Fruit fly (Drosophila melanogaster) whole organism, embryonic: ENCODE results near the gene CG9961.
A peak's percentile ranks its signal among the peaks of the same experiment; 100 is the strongest.

Experiments used
- Awh ChIP-seq: fragments of 200-800 bp; sonication (Bioruptor generic); IDR thresholded peaks from 2 replicates; pipeline ENCODE4, ENCODE4 v1.3.6; 2022; ENCODE audit warnings: missing biosample characterization, missing genetic modification characterization
- BEAF-32 ChIP-seq: fragments of 200-800 bp; sonication (Bioruptor generic); optimal IDR thresholded peaks from 3 replicates; lab custom pipeline; 2017; ENCODE audit warnings: missing biosample characterization, missing genetic modification characterization, mild to moderate bottlenecking, moderate library complexity, missing genetic modification reagents
- BtbVII ChIP-seq: fragments of 200-800 bp; sonication (Bioruptor generic); optimal IDR thresholded peaks from 3 replicates; lab custom pipeline; 2017; ENCODE audit warnings: missing biosample characterization, mild to moderate bottlenecking, missing genetic modification characterization
- CG12659 ChIP-seq: fragments of 200-800 bp; sonication (Bioruptor generic); optimal IDR thresholded peaks from 3 replicates; lab custom pipeline; 2017; ENCODE audit warnings: mild to moderate bottlenecking, missing biosample characterization, missing genetic modification reagents, missing genetic modification characterization
- CG12744 ChIP-seq: fragments of 200-800 bp; sonication (Bioruptor generic); optimal IDR thresholded peaks from 2 replicates; lab custom pipeline; 2016; ENCODE audit warnings: missing biosample characterization, missing genetic modification characterization
- CG13424 ChIP-seq: fragments of 200-800 bp; sonication (Bioruptor generic); optimal IDR thresholded peaks from 2 replicates; lab custom pipeline; 2019; ENCODE audit warnings: missing biosample characterization, mild to moderate bottlenecking, missing genetic modification characterization, moderate library complexity
- CG14710 ChIP-seq: fragments of 200-800 bp; sonication (Bioruptor generic); optimal IDR thresholded peaks from 3 replicates; lab custom pipeline; 2019; ENCODE audit warnings: missing biosample characterization, mild to moderate bottlenecking, missing genetic modification characterization, moderate library complexity
- CG15073 ChIP-seq: fragments of 200-800 bp; sonication (Bioruptor generic); optimal IDR thresholded peaks from 2 replicates; lab custom pipeline; 2016; ENCODE audit warnings: missing biosample characterization, missing genetic modification characterization
- CG1529 ChIP-seq: fragments of 200-800 bp; sonication (Bioruptor generic); optimal IDR thresholded peaks from 3 replicates; lab custom pipeline; 2018; ENCODE audit warnings: missing biosample characterization, missing genetic modification characterization
- CG1603 ChIP-seq: fragments of 200-800 bp; sonication (Bioruptor generic); optimal IDR thresholded peaks from 2 replicates; lab custom pipeline; 2019; ENCODE audit warnings: missing biosample characterization, mild to moderate bottlenecking, missing genetic modification characterization, moderate library complexity
- CG16779 ChIP-seq: fragments of 200-800 bp; sonication (Bioruptor generic); IDR thresholded peaks from 2 replicates; pipeline ENCODE4 v1.3.6; 2022; ENCODE audit warnings: missing biosample characterization, missing genetic modification characterization
- CG2116 ChIP-seq: fragments of 200-800 bp; sonication (Bioruptor generic); optimal IDR thresholded peaks from 3 replicates; lab custom pipeline; 2018; ENCODE audit warnings: missing biosample characterization, mild to moderate bottlenecking, missing genetic modification characterization
- CG43689 ChIP-seq: fragments of 200-800 bp; sonication (Bioruptor generic); IDR thresholded peaks from 2 replicates; pipeline ENCODE4 v1.3.6; 2022; ENCODE audit warnings: missing biosample characterization, missing genetic modification characterization
- CG8765 ChIP-seq: fragments of 200-800 bp; sonication (Bioruptor generic); IDR thresholded peaks from 2 replicates; pipeline ENCODE4 v1.3.6; 2022; ENCODE audit warnings: missing biosample characterization, missing genetic modification characterization
- CHES-1-like ChIP-seq: fragments of 200-800 bp; sonication (Bioruptor generic); optimal IDR thresholded peaks from 2 replicates; lab custom pipeline; 2016; ENCODE audit warnings: missing biosample characterization, missing genetic modification characterization
- Dip3 ChIP-seq: fragments of 200-800 bp; sonication (Bioruptor generic); optimal IDR thresholded peaks from 3 replicates; lab custom pipeline; 2016; ENCODE audit warnings: missing biosample characterization, missing genetic modification characterization
- Doc2 ChIP-seq: fragments of 200-800 bp; sonication (Bioruptor generic); IDR thresholded peaks from 2 replicates; pipeline ENCODE4 v1.3.6; 2022; ENCODE audit warnings: missing biosample characterization, missing genetic modification characterization
- E2f1 ChIP-seq: fragments of 200-800 bp; sonication (Bioruptor generic); IDR thresholded peaks from 2 replicates; pipeline ENCODE4 v1.3.6; 2022; ENCODE audit warnings: missing biosample characterization, missing genetic modification characterization
- Fer3 ChIP-seq: fragments of 200-800 bp; sonication (Bioruptor generic); optimal IDR thresholded peaks from 2 replicates; lab custom pipeline; 2018; ENCODE audit warnings: missing biosample characterization, mild to moderate bottlenecking, missing genetic modification characterization, moderate library complexity
- Gsc ChIP-seq: fragments of 200-800 bp; sonication (Bioruptor generic); IDR thresholded peaks from 2 replicates; pipeline ENCODE4 v1.3.6; 2022; ENCODE audit warnings: missing biosample characterization, missing genetic modification characterization
- H15 ChIP-seq: fragments of 200-800 bp; sonication (Bioruptor generic); IDR thresholded peaks from 3 replicates; pipeline ENCODE4 v1.3.6; 2022; ENCODE audit warnings: missing biosample characterization, missing genetic modification characterization
- HLH3B ChIP-seq: fragments of 200-800 bp; sonication (Bioruptor generic); IDR thresholded peaks from 2 replicates; pipeline ENCODE4 v1.3.6; 2022; ENCODE audit warnings: missing biosample characterization, missing genetic modification characterization
- Hr78 ChIP-seq, 2 experiments: fragments of 200-800 bp in 1 of 2; fragments of >200 bp in 1 of 2; sonication (Bioruptor generic) in 1 of 2; optimal IDR thresholded peaks; 2 replicates each; lab custom pipeline; 2017 to 2019; ENCODE audit warnings: missing biosample characterization in 2 of 2, missing genetic modification characterization in 2 of 2, mild to moderate bottlenecking in 1 of 2, moderate library complexity in 1 of 2
- Lim3 ChIP-seq: fragments of 200-800 bp; sonication (Bioruptor generic); IDR thresholded peaks from 2 replicates; pipeline ENCODE4 v1.3.6; 2022; ENCODE audit warnings: missing biosample characterization, missing genetic modification characterization
- Mad ChIP-seq: fragments of 200-800 bp; sonication (Bioruptor generic); optimal IDR thresholded peaks from 2 replicates; lab custom pipeline; 2016; ENCODE audit warnings: missing biosample characterization, missing genetic modification characterization
- Meics ChIP-seq: fragments of 200-800 bp; sonication (Bioruptor generic); optimal IDR thresholded peaks from 2 replicates; lab custom pipeline; 2017; ENCODE audit warnings: missing biosample characterization, mild to moderate bottlenecking, missing genetic modification characterization
- Opbp ChIP-seq: fragments of 200-800 bp; sonication (Bioruptor generic); IDR thresholded peaks from 3 replicates; pipeline ENCODE4 v1.3.6; 2022; ENCODE audit warnings: missing biosample characterization, missing genetic modification characterization; ENCODE audit not compliant: partially characterized antibody
- Side ChIP-seq: fragments of 200-800 bp; sonication (Bioruptor generic); optimal IDR thresholded peaks from 2 replicates; lab custom pipeline; 2016; ENCODE audit warnings: missing biosample characterization, missing genetic modification characterization
- ash1 ChIP-seq: fragments of 200-800 bp; sonication (Bioruptor generic); optimal IDR thresholded peaks from 2 replicates; lab custom pipeline; 2018; ENCODE audit warnings: missing biosample characterization, mild to moderate bottlenecking, missing genetic modification characterization
- bbx ChIP-seq: fragments of 200-800 bp; sonication (Bioruptor generic); IDR thresholded peaks from 2 replicates; pipeline ENCODE4 v1.3.6; 2022; ENCODE audit warnings: missing biosample characterization, missing genetic modification characterization; ENCODE audit not compliant: partially characterized antibody
- caup ChIP-seq: fragments of 200-800 bp; sonication (Bioruptor generic); optimal IDR thresholded peaks from 3 replicates; lab custom pipeline; 2017; ENCODE audit warnings: missing biosample characterization, mild to moderate bottlenecking, missing genetic modification characterization, moderate library complexity; ENCODE audit not compliant: severe bottlenecking
- corto ChIP-seq: fragments of 200-800 bp; sonication (Bioruptor generic); optimal IDR thresholded peaks from 2 replicates; lab custom pipeline; 2016; ENCODE audit warnings: missing biosample characterization, mild to moderate bottlenecking, missing genetic modification characterization, moderate library complexity
- danr ChIP-seq: fragments of 200-800 bp; sonication (Bioruptor generic); IDR thresholded peaks from 2 replicates; pipeline ENCODE4 v1.3.6; 2022; ENCODE audit warnings: missing biosample characterization, missing genetic modification characterization
- en ChIP-seq: fragments of 200-800 bp; sonication (Bioruptor generic); optimal IDR thresholded peaks from 2 replicates; lab custom pipeline; 2016; ENCODE audit warnings: missing biosample characterization, missing genetic modification characterization
- gro ChIP-seq: fragments of 200-800 bp; sonication (Bioruptor generic); optimal IDR thresholded peaks from 2 replicates; lab custom pipeline; 2016; ENCODE audit warnings: missing biosample characterization, missing genetic modification characterization
- her ChIP-seq: fragments of 200-800 bp; sonication (Bioruptor generic); optimal IDR thresholded peaks from 2 replicates; lab custom pipeline; 2016; ENCODE audit warnings: missing biosample characterization, missing genetic modification characterization
- hkb ChIP-seq, 2 experiments: fragments of 200-800 bp in 1 of 2; fragments of >200 bp in 1 of 2; sonication (Bioruptor generic) in 1 of 2; IDR thresholded peaks in 1 of 2; optimal IDR thresholded peaks in 1 of 2; 2 replicates each; pipeline versions ENCODE4 v1.3.6 to Lab custom; 2017 to 2022; ENCODE audit warnings: missing biosample characterization in 1 of 2, missing genetic modification characterization in 1 of 2
- klu ChIP-seq: fragments of 200-800 bp; sonication (Bioruptor generic); IDR thresholded peaks from 2 replicates; pipeline ENCODE4 v1.3.6; 2022; ENCODE audit warnings: missing biosample characterization, missing genetic modification characterization
- p53 ChIP-seq: fragments of 200-800 bp; sonication (Bioruptor generic); optimal IDR thresholded peaks from 2 replicates; lab custom pipeline; 2016; ENCODE audit warnings: missing biosample characterization, missing genetic modification characterization
- peb ChIP-seq: fragments of 200-800 bp; sonication (Bioruptor generic); IDR thresholded peaks from 2 replicates; pipeline ENCODE4 v1.3.6; 2022; ENCODE audit warnings: missing biosample characterization, missing genetic modification characterization
- pnt ChIP-seq: fragments of 200-800 bp; sonication (Bioruptor generic); optimal IDR thresholded peaks from 3 replicates; lab custom pipeline; 2016; ENCODE audit warnings: missing biosample characterization, missing genetic modification characterization
- ranshi ChIP-seq: fragments of 200-800 bp; sonication (Bioruptor generic); IDR thresholded peaks from 2 replicates; pipeline ENCODE4 v1.3.6; 2022; ENCODE audit warnings: missing biosample characterization, missing genetic modification characterization
- sc ChIP-seq, 3 experiments: fragments of >200 bp in 2 of 3; fragments of 200-800 bp in 1 of 3; sonication (Bioruptor generic) in 1 of 3; optimal IDR thresholded peaks; 2 replicates in 2 of 3; 3 replicates in 1 of 3; lab custom pipeline; 2017; ENCODE audit warnings: mild to moderate bottlenecking in 1 of 3, missing biosample characterization in 1 of 3, missing genetic modification characterization in 1 of 3, missing genetic modification reagents in 1 of 3
- sna ChIP-seq: fragments of 200-800 bp; sonication (Bioruptor generic); IDR thresholded peaks from 2 replicates; pipeline ENCODE4 v1.3.6; 2022; ENCODE audit warnings: missing biosample characterization, missing genetic modification characterization; ENCODE audit not compliant: partially characterized antibody
- tgo ChIP-seq: fragments of 200-800 bp; sonication (Bioruptor generic); IDR thresholded peaks from 3 replicates; pipeline ENCODE4 v1.3.6; 2022; ENCODE audit warnings: missing biosample characterization, missing genetic modification characterization
- tio ChIP-seq: fragments of 200-800 bp; sonication (Bioruptor generic); optimal IDR thresholded peaks from 2 replicates; lab custom pipeline; 2017; ENCODE audit warnings: missing biosample characterization, missing genetic modification characterization, inconsistent platforms
- unc-4 ChIP-seq: fragments of 200-800 bp; sonication (Bioruptor generic); IDR thresholded peaks from 2 replicates; pipeline ENCODE4 v1.3.6; 2022; ENCODE audit warnings: missing biosample characterization, missing genetic modification characterization; ENCODE audit not compliant: partially characterized antibody
- zfh1 ChIP-seq: fragments of 200-800 bp; sonication (Bioruptor generic); IDR thresholded peaks from 3 replicates; pipeline ENCODE4 v1.3.6; 2022; ENCODE audit warnings: missing biosample characterization, missing genetic modification characterization

Gene CG9961

DNA sequence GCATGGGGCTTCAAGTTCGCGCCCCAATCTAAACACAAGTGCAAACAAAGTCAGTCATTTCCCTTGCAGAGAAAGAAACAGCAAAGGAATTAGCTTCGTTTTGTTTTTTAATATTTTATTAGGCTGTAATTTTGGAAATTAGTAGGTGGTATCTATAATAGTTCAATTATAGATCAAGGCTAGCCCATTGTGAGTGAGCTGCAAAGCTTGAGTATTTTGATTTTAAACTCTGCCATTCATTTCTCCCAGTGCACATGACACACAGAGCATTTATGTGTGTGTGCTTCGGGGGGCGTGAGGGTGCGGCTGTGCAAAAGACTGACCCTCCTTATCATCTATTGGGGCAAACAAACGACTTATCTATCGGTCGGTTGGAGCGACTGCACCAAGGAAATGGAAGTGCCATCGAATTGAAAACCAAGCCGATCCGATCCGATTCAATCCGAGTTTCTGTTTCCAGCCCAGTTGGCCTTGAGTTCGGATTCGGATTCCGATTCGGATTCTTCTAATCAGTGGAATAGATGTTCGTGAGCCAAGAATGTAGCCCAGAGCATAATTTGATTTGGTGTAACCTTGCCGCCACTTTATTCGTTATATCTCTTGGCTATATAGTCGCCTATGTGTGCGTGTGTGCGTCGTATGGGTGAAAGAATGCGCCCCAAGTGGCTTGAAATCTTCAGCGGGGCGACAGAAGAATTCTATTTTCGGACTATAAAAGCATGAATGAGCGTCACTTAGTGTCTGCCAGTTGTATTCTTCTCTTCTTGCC lies 13.2 kb downstream of the CG9961 start (continued):
- peak; percentile 4 for TF ChIP-seq Fer3 (tag; lab: Kevin White, UChicago)
- peak; percentile 21 for TF ChIP-seq CG13424 (tag; lab: Kevin White, UChicago)
- no peak for TF ChIP-seq Side (GFP tag; lab: Kevin White, UChicago)
- no peak for TF ChIP-seq CHES-1-like (GFP tag; lab: Kevin White, UChicago)
- TF ChIP-seq sc (optimal IDR thresholded peaks at IDR 0.05; lab: Kevin White, UChicago) = no peak
- TF ChIP-seq sc (GFP tag; optimal IDR thresholded peaks at IDR 0.05; lab: Kevin White, UChicago) = no peak
- TF ChIP-seq danr (GFP tag; lab: Robert Waterston, UW) = no peak; the same call in 1 of the 2 replicates
- no peak for TF ChIP-seq zfh1 (GFP tag; lab: Robert Waterston, UW)
- TF ChIP-seq H15 (GFP tag; lab: Robert Waterston, UW) = 0 out of 3 replicates have a peak, but pooled peaks have one; percentile 36
- TF ChIP-seq Mad (GFP tag; lab: Kevin White, UChicago) = no peak
- peak; percentile 19 for TF ChIP-seq CG12659
- TF ChIP-seq sna = no peak
- peak; percentile 37 for TF ChIP-seq pnt (GFP tag; lab: Kevin White, UChicago)
- TF ChIP-seq CG16779 (GFP tag; lab: Robert Waterston, UW) = no peak
- TF ChIP-seq CG1529 (GFP tag; lab: Kevin White, UChicago) = no peak
- peak; percentile 26 for TF ChIP-seq CG1603 (tag; lab: Kevin White, UChicago)
- no peak for TF ChIP-seq hkb (optimal IDR thresholded peaks at IDR 0.05; lab: Kevin White, UChicago)
- 0 out of 2 replicates have a peak, but pooled peaks have one; percentile 23 for TF ChIP-seq hkb (GFP tag; IDR thresholded peaks at IDR 0.05; lab: Robert Waterston, UW)
- TF ChIP-seq caup = no peak
- no peak for TF ChIP-seq Lim3 (GFP tag; lab: Robert Waterston, UW)
- no peak for TF ChIP-seq ranshi
- no peak for TF ChIP-seq CG8765 (GFP tag; lab: Robert Waterston, UW)
- no peak for TF ChIP-seq gro (GFP tag; lab: Kevin White, UChicago)
- no peak for TF ChIP-seq her (GFP tag; lab: Kevin White, UChicago)
- TF ChIP-seq bbx (GFP tag; lab: Robert Waterston, UW) = no peak
- TF ChIP-seq CG12744 = no peak
- no peak for TF ChIP-seq Dip3 (GFP tag; lab: Kevin White, UChicago)
- peak; percentile 27; the same call in 1 of the 3 replicates for TF ChIP-seq tgo
- no peak for TF ChIP-seq tio (GFP tag; lab: Kevin White, UChicago)
- TF ChIP-seq Gsc (GFP tag; lab: Robert Waterston, UW) = 0 out of 2 replicates have a peak, but pooled peaks have one; percentile 24
- no peak for TF ChIP-seq BtbVII (GFP tag; lab: Kevin White, UChicago)
- TF ChIP-seq peb (GFP tag; lab: Robert Waterston, UW) = no peak
- TF ChIP-seq CG14710 (tag; lab: Kevin White, UChicago) = no peak
- TF ChIP-seq Doc2 (GFP tag; lab: Robert Waterston, UW) = no peak
- no peak for TF ChIP-seq Awh (GFP tag; lab: Robert Waterston, UW)
- TF ChIP-seq unc-4 (GFP tag; lab: Robert Waterston, UW) = no peak
- TF ChIP-seq CG15073 (GFP tag; lab: Kevin White, UChicago) = no peak
- TF ChIP-seq Hr78 (GFP tag; optimal IDR thresholded peaks at IDR 0.05; lab: Kevin White, UChicago) = peak in 1 of 2 experiments; percentile 91
- TF ChIP-seq corto (GFP tag; lab: Kevin White, UChicago) = no peak
- no peak for TF ChIP-seq E2f1 (GFP tag; lab: Robert Waterston, UW)
- TF ChIP-seq HLH3B (GFP tag; lab: Robert Waterston, UW) = peak; percentile 27
- TF ChIP-seq klu (GFP tag; lab: Robert Waterston, UW) = peak; percentile 18; the same call in 1 of the 2 replicates
- no peak for TF ChIP-seq ash1
- TF ChIP-seq Meics (GFP tag; lab: Kevin White, UChicago) = peak; percentile 33
- no peak for TF ChIP-seq CG2116 (GFP tag; lab: Kevin White, UChicago)
- no peak for TF ChIP-seq Opbp (GFP tag; lab: Robert Waterston, UW)
- no peak for TF ChIP-seq BEAF-32 (GFP tag; lab: Kevin White, UChicago)
- no peak for TF ChIP-seq en (GFP tag; lab: Kevin White, UChicago)
- no peak for TF ChIP-seq CG43689 (GFP tag; lab: Robert Waterston, UW)
- no peak for TF ChIP-seq p53
